Worm (Caenorhabditis elegans) whole organism, L3 larva: ENCODE data around the gene cya-1.

Experiments used
- ZK546.5 ChIP-seq: sonication (generic microtip); optimal IDR thresholded peaks from 2 replicates; lab custom pipeline; 2017; ENCODE audit warnings: missing biosample characterization, missing genetic modification characterization
- ceh-16 ChIP-seq: sonication (generic microtip); optimal IDR thresholded peaks from 2 replicates; lab custom pipeline; 2017; ENCODE audit warnings: missing biosample characterization, missing genetic modification characterization
- egl-27 ChIP-seq: sonication (generic microtip); optimal IDR thresholded peaks from 4 replicates; lab custom pipeline; 2017; ENCODE audit warnings: missing biosample characterization, missing genetic modification reagents, missing genetic modification characterization
- elt-3 ChIP-seq, 3 experiments: fragments of 150-350 bp in 1 of 3; sonication (generic microtip) in 2 of 3; optimal IDR thresholded peaks; 2 replicates in 2 of 3; 4 replicates in 1 of 3; lab custom pipeline; 2014 to 2017; ENCODE audit warnings: missing biosample characterization in 3 of 3, missing genetic modification characterization in 3 of 3
- lin-39 ChIP-seq: fragments of 150-350 bp; optimal IDR thresholded peaks from 2 replicates; lab custom pipeline; 2018; ENCODE audit warnings: missing biosample characterization, missing genetic modification reagents, missing genetic modification characterization
- mdl-1 ChIP-seq: fragments of 150-350 bp; optimal IDR thresholded peaks from 2 replicates; lab custom pipeline; 2014; ENCODE audit warnings: missing biosample characterization, missing genetic modification characterization
- nfya-1 ChIP-seq: sonication (generic microtip); optimal IDR thresholded peaks from 2 replicates; lab custom pipeline; 2017; ENCODE audit warnings: missing genetic modification characterization, mild to moderate bottlenecking, missing compliant biosample characterization, antibody characterized with exemption, moderate library complexity; ENCODE audit not compliant: insufficient read depth
- nhr-11 ChIP-seq: fragments of 150-350 bp; optimal IDR thresholded peaks from 2 replicates; lab custom pipeline; 2014; ENCODE audit warnings: missing biosample characterization, missing genetic modification characterization
- nhr-12 ChIP-seq: fragments of 150-350 bp; optimal IDR thresholded peaks from 2 replicates; lab custom pipeline; 2014; ENCODE audit warnings: missing biosample characterization, missing genetic modification characterization
- nhr-237 ChIP-seq: fragments of 150-350 bp; optimal IDR thresholded peaks from 2 replicates; lab custom pipeline; 2014; ENCODE audit warnings: missing biosample characterization, missing genetic modification characterization
- snpc-4 ChIP-seq: fragments of 150-350 bp; optimal IDR thresholded peaks from 2 replicates; lab custom pipeline; 2014; ENCODE audit warnings: missing biosample characterization, missing genetic modification characterization
- ztf-11 ChIP-seq: fragments of 150-350 bp; optimal IDR thresholded peaks from 2 replicates; lab custom pipeline; 2014; ENCODE audit warnings: missing biosample characterization, missing genetic modification characterization
- ztf-4 ChIP-seq: fragments of 150-350 bp; optimal IDR thresholded peaks from 2 replicates; lab custom pipeline; 2014; ENCODE audit warnings: missing biosample characterization, missing genetic modification characterization

- TF ChIP-seq ZK546.5 (tag; lab: Kevin White, UChicago): no peak
- TF ChIP-seq elt-3 (tag; optimal IDR thresholded peaks at IDR 0.05; lab: Kevin White, UChicago): no peak
- no peak for TF ChIP-seq ztf-4 (tag; lab: Kevin White, UChicago)
- TF ChIP-seq nhr-12 (tag; lab: Kevin White, UChicago): no peak
- peak; percentile 19 for TF ChIP-seq lin-39
- TF ChIP-seq ztf-11 (tag; lab: Kevin White, UChicago): no peak
- no peak for TF ChIP-seq snpc-4 (tag; lab: Kevin White, UChicago)
- no peak for TF ChIP-seq nhr-11 (tag; lab: Kevin White, UChicago)
- no peak for TF ChIP-seq ceh-16 (tag; lab: Kevin White, UChicago)
- TF ChIP-seq egl-27 (tag; lab: Kevin White, UChicago): no peak
- no peak for TF ChIP-seq mdl-1 (tag; lab: Kevin White, UChicago)
- no peak for TF ChIP-seq nhr-237
- TF ChIP-seq nfya-1 (tag; lab: Kevin White, UChicago): no peak
Observed at ce11 chrIII:9104060-9104459, 5.0 kb downstream of the cya-1 start.
